Fruit fly (Drosophila melanogaster) whole organism, prepupa: ENCODE data around the gene CG5877.

Experiments used
- Blimp-1 ChIP-seq: fragments of 200-800 bp; sonication (Bioruptor generic); optimal IDR thresholded peaks from 3 replicates; lab custom pipeline; 2017; ENCODE audit warnings: missing biosample characterization, missing genetic modification characterization, mild to moderate bottlenecking, moderate library complexity, missing genetic modification reagents
- CG10669 ChIP-seq: fragments of 200-800 bp; sonication (Bioruptor generic); optimal IDR thresholded peaks from 3 replicates; lab custom pipeline; 2018; ENCODE audit warnings: missing biosample characterization, mild to moderate bottlenecking, missing genetic modification characterization, moderate library complexity
- CG11294 ChIP-seq: fragments of 200-800 bp; sonication (Bioruptor generic); IDR thresholded peaks from 2 replicates; pipeline ENCODE4 v1.3.6; 2022; ENCODE audit warnings: missing biosample characterization, missing genetic modification characterization
- CG11762 ChIP-seq: fragments of 200-800 bp; sonication (Bioruptor generic); optimal IDR thresholded peaks from 3 replicates; lab custom pipeline; 2016; ENCODE audit warnings: missing biosample characterization, missing genetic modification characterization; ENCODE audit not compliant: insufficient read depth
- CG11902 ChIP-seq: fragments of 200-800 bp; sonication (Bioruptor generic); optimal IDR thresholded peaks from 3 replicates; lab custom pipeline; 2016; ENCODE audit warnings: missing biosample characterization, missing genetic modification characterization
- CG1621 ChIP-seq: fragments of 200-800 bp; sonication (Bioruptor generic); optimal IDR thresholded peaks from 3 replicates; lab custom pipeline; 2018; ENCODE audit warnings: missing biosample characterization, mild to moderate bottlenecking, missing genetic modification characterization
- CG3032 ChIP-seq: fragments of 200-800 bp; optimal IDR thresholded peaks from 2 replicates; lab custom pipeline; 2019; ENCODE audit warnings: missing biosample characterization, mild to moderate bottlenecking, missing genetic modification characterization, moderate library complexity
- CG31627 ChIP-seq: fragments of 200-800 bp; sonication (Bioruptor generic); optimal IDR thresholded peaks from 3 replicates; lab custom pipeline; 2016; ENCODE audit warnings: missing biosample characterization, missing genetic modification characterization
- CG32006 ChIP-seq: fragments of 200-800 bp; sonication (Bioruptor generic); optimal IDR thresholded peaks from 3 replicates; lab custom pipeline; 2017; ENCODE audit warnings: missing biosample characterization, mild to moderate bottlenecking, missing genetic modification characterization
- CG34406 ChIP-seq: fragments of 200-800 bp; sonication (Bioruptor generic); optimal IDR thresholded peaks from 3 replicates; lab custom pipeline; 2016; ENCODE audit warnings: missing biosample characterization, missing genetic modification characterization
- CG3919 ChIP-seq: fragments of 200-800 bp; sonication (Bioruptor generic); optimal IDR thresholded peaks from 3 replicates; lab custom pipeline; 2016; ENCODE audit warnings: missing biosample characterization, missing genetic modification characterization
- CG6163 ChIP-seq: fragments of 200-800 bp; sonication (Bioruptor generic); IDR thresholded peaks from 3 replicates; pipeline ENCODE4 v1.3.6; 2022; ENCODE audit warnings: missing biosample characterization, missing genetic modification characterization
- CG6276 ChIP-seq: fragments of 200-800 bp; sonication (Bioruptor generic); optimal IDR thresholded peaks from 2 replicates; lab custom pipeline; 2017; ENCODE audit warnings: missing biosample characterization, mild to moderate bottlenecking, missing genetic modification characterization
- CG6792 ChIP-seq: fragments of 200-800 bp; sonication (Bioruptor generic); optimal IDR thresholded peaks from 3 replicates; lab custom pipeline; 2016; ENCODE audit warnings: missing biosample characterization, missing genetic modification characterization
- CG6808 ChIP-seq: fragments of 200-800 bp; sonication (Bioruptor generic); optimal IDR thresholded peaks from 3 replicates; lab custom pipeline; 2017; ENCODE audit warnings: missing biosample characterization, missing genetic modification characterization, mild to moderate bottlenecking, moderate library complexity, missing genetic modification reagents
- CG6854 ChIP-seq: fragments of 200-800 bp; sonication (Bioruptor generic); optimal IDR thresholded peaks from 2 replicates; lab custom pipeline; 2017; ENCODE audit warnings: missing biosample characterization, mild to moderate bottlenecking, missing genetic modification characterization
- CG7368 ChIP-seq: fragments of 200-800 bp; sonication (Bioruptor generic); optimal IDR thresholded peaks from 3 replicates; lab custom pipeline; 2016; ENCODE audit warnings: missing biosample characterization, missing genetic modification characterization
- CG8119 ChIP-seq: fragments of 200-800 bp; sonication (Bioruptor generic); IDR thresholded peaks from 3 replicates; pipeline ENCODE4 v1.3.6; 2022; ENCODE audit warnings: missing biosample characterization, missing genetic modification characterization
- CG8319 ChIP-seq: fragments of 200-800 bp; sonication (Bioruptor generic); optimal IDR thresholded peaks from 3 replicates; lab custom pipeline; 2016; ENCODE audit warnings: missing biosample characterization, missing genetic modification characterization
- CG8632 ChIP-seq: fragments of 200-800 bp; sonication (Bioruptor generic); optimal IDR thresholded peaks from 3 replicates; lab custom pipeline; 2016; ENCODE audit warnings: missing biosample characterization, missing genetic modification characterization
- CG9139 ChIP-seq: fragments of 200-800 bp; sonication (Bioruptor generic); optimal IDR thresholded peaks from 3 replicates; lab custom pipeline; 2017; ENCODE audit warnings: missing biosample characterization, mild to moderate bottlenecking, missing genetic modification characterization
- Eip75B ChIP-seq: fragments of 200-800 bp; sonication (Bioruptor generic); optimal IDR thresholded peaks from 3 replicates; lab custom pipeline; 2016; ENCODE audit warnings: missing biosample characterization, missing genetic modification characterization
- Eip78C ChIP-seq: fragments of 200-800 bp; sonication (Bioruptor generic); peaks from one replicate; lab custom pipeline; 2016; ENCODE audit warnings: missing biosample characterization, missing genetic modification characterization
- Eip93F ChIP-seq: fragments of 200-800 bp; sonication (Bioruptor generic); optimal IDR thresholded peaks from 2 replicates; lab custom pipeline; 2016; ENCODE audit warnings: missing biosample characterization, mild to moderate bottlenecking, missing genetic modification characterization
- Ets21C ChIP-seq: fragments of 200-800 bp; sonication (Bioruptor generic); optimal IDR thresholded peaks from 3 replicates; lab custom pipeline; 2016; ENCODE audit warnings: missing biosample characterization, missing genetic modification characterization
- Ets96B ChIP-seq: fragments of 200-800 bp; optimal IDR thresholded peaks from 2 replicates; lab custom pipeline; 2019; ENCODE audit warnings: missing biosample characterization, mild to moderate bottlenecking, missing genetic modification characterization, moderate library complexity
- Gug ChIP-seq: fragments of 200-800 bp; sonication (Bioruptor generic); IDR thresholded peaks from 2 replicates; pipeline ENCODE4 v1.3.6; 2022; ENCODE audit warnings: missing biosample characterization, missing genetic modification characterization
- Hr39 ChIP-seq: fragments of 200-800 bp; sonication (Bioruptor generic); optimal IDR thresholded peaks from 2 replicates; lab custom pipeline; 2016; ENCODE audit warnings: missing biosample characterization, missing genetic modification characterization
- Hr4 ChIP-seq: fragments of 200-800 bp; sonication (Bioruptor generic); optimal IDR thresholded peaks from 3 replicates; lab custom pipeline; 2016; ENCODE audit warnings: missing biosample characterization, missing genetic modification characterization
- Lpt ChIP-seq: fragments of 200-800 bp; sonication (Bioruptor generic); optimal IDR thresholded peaks from 3 replicates; lab custom pipeline; 2016; ENCODE audit warnings: missing biosample characterization, missing genetic modification characterization
- Smox ChIP-seq: fragments of 200-800 bp; sonication (Bioruptor generic); optimal IDR thresholded peaks from 3 replicates; lab custom pipeline; 2016; ENCODE audit warnings: missing biosample characterization, missing genetic modification characterization
- Sox102F ChIP-seq: fragments of 200-800 bp; sonication (Bioruptor generic); optimal IDR thresholded peaks from 2 replicates; lab custom pipeline; 2016; ENCODE audit warnings: missing biosample characterization, mild to moderate bottlenecking, missing genetic modification characterization
- Sox14 ChIP-seq: fragments of 200-800 bp; sonication (Bioruptor generic); optimal IDR thresholded peaks from 3 replicates; lab custom pipeline; 2016; ENCODE audit warnings: missing biosample characterization, missing genetic modification characterization
- Sox15 ChIP-seq: fragments of 200-800 bp; sonication (Bioruptor generic); optimal IDR thresholded peaks from 3 replicates; lab custom pipeline; 2016; ENCODE audit warnings: missing biosample characterization, missing genetic modification characterization
- achi ChIP-seq: fragments of 200-800 bp; sonication (Bioruptor generic); optimal IDR thresholded peaks from 3 replicates; lab custom pipeline; 2016; ENCODE audit warnings: missing biosample characterization, missing genetic modification characterization
- acj6 ChIP-seq: fragments of 200-800 bp; sonication (Bioruptor generic); optimal IDR thresholded peaks from 3 replicates; lab custom pipeline; 2016; ENCODE audit warnings: missing biosample characterization, missing genetic modification characterization
- cyc ChIP-seq: fragments of 200-800 bp; sonication (Bioruptor generic); optimal IDR thresholded peaks from 3 replicates; lab custom pipeline; 2016; ENCODE audit warnings: missing biosample characterization, missing genetic modification characterization
- dac ChIP-seq: fragments of 200-800 bp; sonication (Bioruptor generic); optimal IDR thresholded peaks from 2 replicates; lab custom pipeline; 2017; ENCODE audit warnings: missing biosample characterization, mild to moderate bottlenecking, missing genetic modification characterization
- dsx ChIP-seq: fragments of 200-800 bp; optimal IDR thresholded peaks from 3 replicates; lab custom pipeline; 2019; ENCODE audit warnings: missing biosample characterization, mild to moderate bottlenecking, missing genetic modification characterization, moderate library complexity; ENCODE audit not compliant: poor library complexity, severe bottlenecking
- eg ChIP-seq: fragments of 200-800 bp; sonication (Bioruptor generic); IDR thresholded peaks from 3 replicates; pipeline ENCODE4 v1.3.6; 2022; ENCODE audit warnings: missing biosample characterization, missing genetic modification characterization
- esn ChIP-seq: fragments of 200-800 bp; sonication (Bioruptor generic); optimal IDR thresholded peaks from 2 replicates; lab custom pipeline; 2016; ENCODE audit warnings: missing biosample characterization, mild to moderate bottlenecking, missing genetic modification characterization, moderate library complexity
- fd59A ChIP-seq: fragments of 200-800 bp; sonication (Bioruptor generic); optimal IDR thresholded peaks from 2 replicates; lab custom pipeline; 2017; ENCODE audit warnings: missing biosample characterization, mild to moderate bottlenecking, missing genetic modification characterization, missing genetic modification reagents
- fd85E ChIP-seq: fragments of 200-800 bp; sonication (Bioruptor generic); optimal IDR thresholded peaks from 3 replicates; lab custom pipeline; 2016; ENCODE audit warnings: missing biosample characterization, missing genetic modification characterization
- fkh ChIP-seq: fragments of 200-800 bp; sonication (Bioruptor generic); optimal IDR thresholded peaks from 3 replicates; lab custom pipeline; 2017; ENCODE audit warnings: missing biosample characterization, mild to moderate bottlenecking, missing genetic modification characterization, moderate library complexity
- net ChIP-seq: fragments of 200-800 bp; sonication (Bioruptor generic); optimal IDR thresholded peaks from 3 replicates; lab custom pipeline; 2016; ENCODE audit warnings: missing biosample characterization, missing genetic modification characterization
- pdm3 ChIP-seq: fragments of 200-800 bp; sonication (Bioruptor generic); optimal IDR thresholded peaks from 3 replicates; lab custom pipeline; 2016; ENCODE audit warnings: missing biosample characterization, missing genetic modification characterization
- salr ChIP-seq, 2 experiments: fragments of 200-800 bp; sonication (Bioruptor generic); optimal IDR thresholded peaks; 3 replicates each; lab custom pipeline; 2016 to 2018; ENCODE audit warnings: missing biosample characterization in 2 of 2, missing genetic modification characterization in 2 of 2, mild to moderate bottlenecking in 1 of 2
- spab ChIP-seq: fragments of 200-800 bp; sonication (Bioruptor generic); optimal IDR thresholded peaks from 2 replicates; lab custom pipeline; 2017; ENCODE audit warnings: missing biosample characterization, mild to moderate bottlenecking, missing genetic modification characterization, missing genetic modification reagents
- ss ChIP-seq, 2 experiments: fragments of 200-800 bp; sonication (Bioruptor generic); optimal IDR thresholded peaks; 2 replicates in 1 of 2; 3 replicates in 1 of 2; lab custom pipeline; 2017 to 2018; ENCODE audit warnings: mild to moderate bottlenecking in 2 of 2, missing biosample characterization in 2 of 2, missing genetic modification characterization in 2 of 2, moderate library complexity in 1 of 2
- svp ChIP-seq: fragments of 200-800 bp; sonication (Bioruptor generic); peaks from one replicate; lab custom pipeline; 2016; ENCODE audit warnings: missing biosample characterization, missing genetic modification characterization
- vri ChIP-seq: fragments of 200-800 bp; sonication (Bioruptor generic); optimal IDR thresholded peaks from 3 replicates; lab custom pipeline; 2016; ENCODE audit warnings: missing biosample characterization, mild to moderate bottlenecking, missing genetic modification characterization

CG5877 gene

dm6 chrX:15323302-15323880 is 30.6 kb downstream of the CG5877 start:
- TF ChIP-seq vri (GFP tag; lab: Kevin White, UChicago) (peak; percentile 92), CG10669 (peak; percentile 65), CG6792 (GFP tag; lab: Kevin White, UChicago) (peak; percentile 81), Sox102F (GFP tag; lab: Kevin White, UChicago) (peak; percentile 71), CG11762 (GFP tag; lab: Kevin White, UChicago) (peak; percentile 14), cyc (GFP tag; lab: Kevin White, UChicago) (peak; percentile 87), Hr4 (peak; percentile 75), fkh (GFP tag; lab: Kevin White, UChicago) (no peak), CG6163 (GFP tag; lab: Robert Waterston, UW) (peak; percentile 92), dsx (GFP tag; lab: Kevin White, UChicago) (peak; percentile 35), ss (GFP tag; optimal IDR thresholded peaks at IDR 0.05; lab: Kevin White, UChicago) (peak; percentile 64 to 70), CG9139 (GFP tag; lab: Kevin White, UChicago) (peak; percentile 7), Sox15 (GFP tag; lab: Kevin White, UChicago) (peak; percentile 69), CG32006 (GFP tag; lab: Kevin White, UChicago) (peak; percentile 76), fd59A (GFP tag; lab: Kevin White, UChicago) (peak; percentile 38), Sox14 (peak; percentile 87), Blimp-1 (GFP tag; lab: Kevin White, UChicago) (peak; percentile 53), achi (GFP tag; lab: Kevin White, UChicago) (peak; percentile 62), pdm3 (GFP tag; lab: Kevin White, UChicago) (peak; percentile 85), CG34406 (GFP tag; lab: Kevin White, UChicago) (peak; percentile 62), Hr39 (GFP tag; lab: Kevin White, UChicago) (peak; percentile 85), CG6276 (GFP tag; lab: Kevin White, UChicago) (peak; percentile 27), Gug (GFP tag; lab: Robert Waterston, UW) (peak; percentile 69), svp (GFP tag; lab: Kevin White, UChicago) (peak; percentile 96), Eip78C (GFP tag; lab: Kevin White, UChicago) (peak; percentile 84), CG6854 (GFP tag; lab: Kevin White, UChicago) (peak; percentile 86), CG11902 (GFP tag; lab: Kevin White, UChicago) (peak; percentile 70), CG31627 (GFP tag; lab: Kevin White, UChicago) (peak; percentile 84), salr (GFP tag; optimal IDR thresholded peaks at IDR 0.05; lab: Kevin White, UChicago) (peak; percentile 48 to 57), CG3032 (tag; lab: Kevin White, UChicago) (peak; percentile 61), esn (peak; percentile 84), Smox (GFP tag; lab: Kevin White, UChicago) (peak; percentile 76), CG1621 (tag; lab: Kevin White, UChicago) (peak; percentile 77), Ets96B (tag; lab: Kevin White, UChicago) (peak; percentile 44), Eip75B (GFP tag; lab: Kevin White, UChicago) (peak; percentile 93), Lpt (peak; percentile 64), Eip93F (GFP tag; lab: Kevin White, UChicago) (peak; percentile 68), CG7368 (GFP tag; lab: Kevin White, UChicago) (peak; percentile 88), CG8119 (peak; percentile 62), acj6 (GFP tag; lab: Kevin White, UChicago) (no peak), CG8632 (peak; percentile 46), CG11294 (GFP tag; lab: Robert Waterston, UW) (peak; percentile 68), CG6808 (GFP tag; lab: Kevin White, UChicago) (peak; percentile 65), dac (GFP tag; lab: Kevin White, UChicago) (peak; percentile 77), spab (GFP tag; lab: Kevin White, UChicago) (peak; percentile 54), fd85E (GFP tag; lab: Kevin White, UChicago) (peak; percentile 25), eg (GFP tag; lab: Robert Waterston, UW) (peak; percentile 91), Ets21C (GFP tag; lab: Kevin White, UChicago) (peak; percentile 80), CG8319 (GFP tag; lab: Kevin White, UChicago) (peak; percentile 65), net (GFP tag; lab: Kevin White, UChicago) (peak; percentile 90), CG3919 (peak; percentile 89)
